Worm (Caenorhabditis elegans) whole organism, midembryonic: ENCODE measurements around the gene eyg-1.
"Not testable (repeated sequence)": the region's sequence is repeated elsewhere in the genome, so short reads cannot be mapped to it uniquely, and the experiment has no call there.

Experiments used
- T22C8.4 ChIP-seq: fragments of 200-800 bp; sonication (Bioruptor generic); IDR thresholded peaks from 2 replicates; pipeline ENCODE4 v1.3.6; 2022; ENCODE audit warnings: missing genetic modification characterization, missing compliant biosample characterization
- cog-1 ChIP-seq: sonication (generic microtip); optimal IDR thresholded peaks from 2 replicates; lab custom pipeline; 2016; ENCODE audit warnings: missing genetic modification characterization, missing compliant biosample characterization
- flt-1 ChIP-seq: fragments of 200-800 bp; sonication (Bioruptor generic); IDR thresholded peaks from 2 replicates; pipeline ENCODE4 v1.3.6; 2022; ENCODE audit warnings: missing genetic modification characterization, missing compliant biosample characterization
- med-1 ChIP-seq: sonication (generic microtip); optimal IDR thresholded peaks from 2 replicates; lab custom pipeline; 2017; ENCODE audit warnings: missing genetic modification characterization, mild to moderate bottlenecking, missing compliant biosample characterization, antibody characterized with exemption, missing genetic modification reagents; ENCODE audit not compliant: insufficient read depth
- tab-1 ChIP-seq: fragments of 200-800 bp; sonication (Bioruptor generic); IDR thresholded peaks from 2 replicates; pipeline ENCODE4 v1.3.6; 2022; ENCODE audit warnings: missing genetic modification characterization, missing compliant biosample characterization
- ztf-23 ChIP-seq: fragments of 200-800 bp; sonication (Bioruptor generic); IDR thresholded peaks from 2 replicates; pipeline ENCODE4 v1.3.6; 2022; ENCODE audit warnings: missing genetic modification reagents, missing genetic modification characterization, missing compliant biosample characterization
- ztf-29 ChIP-seq: fragments of 200-800 bp; sonication (Bioruptor generic); IDR thresholded peaks from 2 replicates; pipeline ENCODE4 v1.3.6; 2022; ENCODE audit warnings: missing genetic modification reagents, missing genetic modification characterization, missing compliant biosample characterization

DNA sequence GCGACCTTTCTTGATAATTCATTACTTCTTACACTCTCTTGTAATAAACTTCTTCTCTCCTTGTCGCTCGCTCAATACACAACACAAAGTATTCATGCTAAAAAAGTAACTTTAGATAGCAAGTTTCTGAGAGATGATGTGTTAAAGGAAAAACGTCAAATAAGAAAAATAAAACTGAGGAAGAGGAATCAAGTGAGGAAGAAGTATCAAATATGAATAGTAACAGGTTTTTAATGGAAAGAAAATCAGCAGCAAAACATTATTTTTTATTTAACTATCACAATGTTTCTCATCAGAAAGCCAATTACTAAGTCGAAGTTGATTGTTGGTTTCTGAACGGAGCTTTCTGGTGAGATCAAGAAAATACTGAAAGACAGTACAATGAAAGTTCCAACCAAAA, 38.6 kb upstream of the eyg-1 start, which contains the start of gene chil-1:
- not testable (repeated sequence) for TF ChIP-seq T22C8.4 (GFP tag; lab: Robert Waterston, UW); ztf-29 (GFP tag; lab: Robert Waterston, UW); med-1; ztf-23 (GFP tag; lab: Robert Waterston, UW); flt-1 (GFP tag; lab: Robert Waterston, UW); cog-1; tab-1 (GFP tag; lab: Robert Waterston, UW)
